Worm (Caenorhabditis elegans) whole organism, young adult: ENCODE measurements around the gene pek-1.

Source experiments
- C17E4.6 ChIP-seq: fragments of 200-800 bp; sonication (Bioruptor generic); IDR thresholded peaks from 2 replicates; pipeline ENCODE4 v1.3.6; 2022; ENCODE audit warnings: missing genetic modification reagents, missing genetic modification characterization, missing compliant biosample characterization
- F22D6.2 ChIP-seq: sonication (generic microtip); optimal IDR thresholded peaks from 2 replicates; lab custom pipeline; 2016; ENCODE audit warnings: mild to moderate bottlenecking, missing genetic modification characterization, missing compliant biosample characterization
- F37B4.10 ChIP-seq: fragments of 200-800 bp; sonication (Bioruptor generic); IDR thresholded peaks from 2 replicates; pipeline ENCODE4 v1.3.6; 2022; ENCODE audit warnings: missing genetic modification characterization, missing compliant biosample characterization
- F39B2.1 ChIP-seq: fragments of 200-800 bp; sonication (Bioruptor generic); IDR thresholded peaks from 2 replicates; pipeline ENCODE4 v1.3.6; 2022; ENCODE audit warnings: missing genetic modification reagents, missing genetic modification characterization, missing compliant biosample characterization
- F55B11.4 ChIP-seq: sonication (generic microtip); optimal IDR thresholded peaks from 2 replicates; lab custom pipeline; 2016; ENCODE audit warnings: missing compliant biosample characterization, missing genetic modification characterization, borderline replicate concordance; ENCODE audit not compliant: insufficient read depth
- Y67H2A.10 ChIP-seq: fragments of 200-800 bp; sonication (Bioruptor generic); conservative IDR thresholded peaks from 2 replicates; pipeline ENCODE4 v1.3.6; 2022; ENCODE audit warnings: missing genetic modification reagents, missing genetic modification characterization, missing compliant biosample characterization
- akir-1 ChIP-seq: fragments of 200-800 bp; sonication (Bioruptor generic); optimal IDR thresholded peaks from 2 replicates; lab custom pipeline; 2018; ENCODE audit warnings: mild to moderate bottlenecking, missing genetic modification characterization, moderate library complexity, missing compliant biosample characterization
- aptf-3 ChIP-seq: fragments of 200-800 bp; sonication (Bioruptor generic); IDR thresholded peaks from 2 replicates; pipeline ENCODE4 v1.3.6; 2022; ENCODE audit warnings: missing genetic modification characterization, missing compliant biosample characterization
- attf-5 ChIP-seq: fragments of 200-800 bp; sonication (Bioruptor generic); optimal IDR thresholded peaks from 2 replicates; lab custom pipeline; 2018; ENCODE audit warnings: mild to moderate bottlenecking, missing genetic modification characterization, missing compliant biosample characterization
- ceh-100 ChIP-seq: fragments of 200-800 bp; sonication (Bioruptor generic); IDR thresholded peaks from 2 replicates; pipeline ENCODE4 v1.3.6; 2022; ENCODE audit warnings: missing genetic modification reagents, missing genetic modification characterization, missing compliant biosample characterization
- ceh-40 ChIP-seq: fragments of 200-800 bp; sonication (Bioruptor generic); IDR thresholded peaks from 2 replicates; pipeline ENCODE4 v1.3.6; 2022; ENCODE audit warnings: missing genetic modification characterization, missing compliant biosample characterization
- ceh-58 ChIP-seq: fragments of 200-800 bp; sonication (Bioruptor generic); IDR thresholded peaks from 2 replicates; pipeline ENCODE4 v1.3.6; 2022; ENCODE audit warnings: missing genetic modification characterization, missing compliant biosample characterization
- chd-7 ChIP-seq: sonication (generic microtip); optimal IDR thresholded peaks from 2 replicates; lab custom pipeline; 2016; ENCODE audit warnings: mild to moderate bottlenecking, missing genetic modification characterization, moderate library complexity, missing compliant biosample characterization
- dpff-1 ChIP-seq: sonication (generic microtip); optimal IDR thresholded peaks from 2 replicates; lab custom pipeline; 2017; ENCODE audit warnings: mild to moderate bottlenecking, missing genetic modification characterization, missing compliant biosample characterization
- efl-1 ChIP-seq: fragments of 150-350 bp; optimal IDR thresholded peaks from 2 replicates; lab custom pipeline; 2014; ENCODE audit warnings: missing biosample characterization, missing genetic modification reagents, missing genetic modification characterization
- egl-44 ChIP-seq: fragments of 200-800 bp; sonication (Bioruptor generic); IDR thresholded peaks from 2 replicates; pipeline ENCODE4 v1.3.6; 2022; ENCODE audit warnings: missing genetic modification reagents, missing genetic modification characterization, missing compliant biosample characterization
- ekl-4 ChIP-seq: fragments of 200-800 bp; sonication (Bioruptor generic); IDR thresholded peaks from 2 replicates; pipeline ENCODE4 v1.3.6; 2022; ENCODE audit warnings: missing genetic modification reagents, missing genetic modification characterization, missing compliant biosample characterization
- hlh-26 ChIP-seq: fragments of 200-800 bp; sonication (Bioruptor generic); conservative IDR thresholded peaks from 2 replicates; pipeline ENCODE4 v1.3.6; 2022; ENCODE audit warnings: missing genetic modification reagents, missing genetic modification characterization, missing compliant biosample characterization
- hmg-20 ChIP-seq: fragments of 200-800 bp; sonication (Bioruptor generic); IDR thresholded peaks from 2 replicates; pipeline ENCODE4 v1.3.6; 2022; ENCODE audit warnings: missing genetic modification reagents, missing genetic modification characterization, missing compliant biosample characterization
- lin-26 ChIP-seq: fragments of 200-800 bp; sonication (Bioruptor generic); IDR thresholded peaks from 2 replicates; pipeline ENCODE4 v1.3.6; 2022; ENCODE audit warnings: missing genetic modification reagents, missing genetic modification characterization, missing compliant biosample characterization
- lin-35 ChIP-seq, 3 experiments: fragments of 150-350 bp in 2 of 3; sonication (generic microtip) in 1 of 3; optimal IDR thresholded peaks; 2 replicates each; lab custom pipeline; 2014 to 2018; ENCODE audit warnings: missing biosample characterization in 3 of 3, missing genetic modification characterization in 3 of 3, missing genetic modification reagents in 3 of 3
- lir-1 ChIP-seq: fragments of 200-800 bp; sonication (Bioruptor generic); conservative IDR thresholded peaks from 2 replicates; pipeline ENCODE4 v1.3.6; 2022; ENCODE audit warnings: missing genetic modification reagents, missing genetic modification characterization, missing compliant biosample characterization
- lsy-27 ChIP-seq: sonication (generic microtip); optimal IDR thresholded peaks from 2 replicates; lab custom pipeline; 2017; ENCODE audit warnings: missing genetic modification characterization, mild to moderate bottlenecking, missing compliant biosample characterization, antibody characterized with exemption, missing genotype, borderline replicate concordance; ENCODE audit not compliant: insufficient read depth
- madf-6 ChIP-seq: fragments of 200-800 bp; sonication (Bioruptor generic); IDR thresholded peaks from 2 replicates; pipeline ENCODE4 v1.3.6; 2022; ENCODE audit warnings: missing genetic modification reagents, missing genetic modification characterization, missing compliant biosample characterization
- mcd-1 ChIP-seq: fragments of 200-800 bp; sonication (Bioruptor generic); IDR thresholded peaks from 2 replicates; pipeline ENCODE4 v1.3.6; 2022; ENCODE audit warnings: missing genetic modification reagents, missing genetic modification characterization, missing compliant biosample characterization
- mxl-1 ChIP-seq: sonication (generic microtip); optimal IDR thresholded peaks from 2 replicates; lab custom pipeline; 2016; ENCODE audit warnings: missing genetic modification characterization, missing compliant biosample characterization
- nhr-27 ChIP-seq: fragments of 200-800 bp; sonication (Bioruptor generic); optimal IDR thresholded peaks from 2 replicates; lab custom pipeline; 2018; ENCODE audit warnings: mild to moderate bottlenecking, missing genetic modification characterization, moderate library complexity, missing compliant biosample characterization
- nhr-80 ChIP-seq: sonication (generic microtip); optimal IDR thresholded peaks from 2 replicates; lab custom pipeline; 2016; ENCODE audit warnings: missing genetic modification characterization, missing compliant biosample characterization
- pbrm-1 ChIP-seq: fragments of 200-800 bp; sonication (Bioruptor generic); IDR thresholded peaks from 2 replicates; pipeline ENCODE4 v1.3.6; 2022; ENCODE audit warnings: missing genetic modification reagents, missing genetic modification characterization, missing compliant biosample characterization
- pha-4 ChIP-seq: fragments of 150-350 bp; sonication (generic microtip); optimal IDR thresholded peaks from 2 replicates; lab custom pipeline; 2014; ENCODE audit warnings: missing biosample characterization, missing genetic modification reagents, missing genetic modification characterization
- rec-8 ChIP-seq, 2 experiments: sonication (generic microtip); optimal IDR thresholded peaks; 2 replicates each; lab custom pipeline; 2016; ENCODE audit warnings: mild to moderate bottlenecking in 2 of 2, missing genetic modification characterization in 2 of 2, missing genetic modification reagents in 2 of 2, missing genotype in 2 of 2, missing biosample characterization in 1 of 2, missing compliant biosample characterization in 1 of 2, moderate library complexity in 1 of 2
- rpc-1 ChIP-seq, 2 experiments: fragments of 150-350 bp in 1 of 2; sonication (generic microtip) in 1 of 2; optimal IDR thresholded peaks; 2 replicates each; lab custom pipeline; 2014 to 2018; ENCODE audit warnings: missing biosample characterization in 1 of 2, missing genetic modification characterization in 1 of 2, missing genetic modification reagents in 1 of 2, missing genotype in 1 of 2
- snpc-1.1 ChIP-seq: sonication (generic microtip); optimal IDR thresholded peaks from 2 replicates; lab custom pipeline; 2017; ENCODE audit warnings: missing genetic modification characterization, mild to moderate bottlenecking, missing compliant biosample characterization, antibody characterized with exemption, moderate library complexity, missing genotype, missing genetic modification reagents; ENCODE audit not compliant: insufficient read depth
- snpc-1.3 ChIP-seq: sonication (generic microtip); optimal IDR thresholded peaks from 2 replicates; lab custom pipeline; 2017; ENCODE audit warnings: missing genetic modification characterization, mild to moderate bottlenecking, missing compliant biosample characterization, antibody characterized with exemption, moderate library complexity, missing genotype, missing genetic modification reagents; ENCODE audit not compliant: insufficient read depth
- snpc-3.4 ChIP-seq: sonication (generic microtip); optimal IDR thresholded peaks from 2 replicates; lab custom pipeline; 2017; ENCODE audit warnings: missing genetic modification characterization, mild to moderate bottlenecking, missing compliant biosample characterization, antibody characterized with exemption, moderate library complexity, missing genotype, missing genetic modification reagents
- somi-1 ChIP-seq: fragments of 200-800 bp; sonication (Bioruptor generic); optimal IDR thresholded peaks from 2 replicates; lab custom pipeline; 2018; ENCODE audit warnings: mild to moderate bottlenecking, missing genetic modification characterization, missing compliant biosample characterization
- tlf-1 ChIP-seq: fragments of 200-800 bp; sonication (Bioruptor generic); optimal IDR thresholded peaks from 2 replicates; lab custom pipeline; 2018; ENCODE audit warnings: mild to moderate bottlenecking, missing genetic modification characterization, missing compliant biosample characterization
- unc-62 ChIP-seq: fragments of 150-350 bp; optimal IDR thresholded peaks from 2 replicates; lab custom pipeline; 2014; ENCODE audit warnings: missing biosample characterization, missing genetic modification reagents, missing genetic modification characterization
- xnd-1 ChIP-seq: sonication (generic microtip); optimal IDR thresholded peaks from 2 replicates; lab custom pipeline; 2016; ENCODE audit warnings: missing genotype, missing genetic modification reagents, missing genetic modification characterization, missing compliant biosample characterization
- zfh-2 ChIP-seq: fragments of 200-800 bp; sonication (Bioruptor generic); conservative IDR thresholded peaks from 2 replicates; pipeline ENCODE4 v1.3.6; 2022; ENCODE audit warnings: missing genetic modification reagents, missing genetic modification characterization, missing compliant biosample characterization
- zim-3 ChIP-seq: sonication (generic microtip); optimal IDR thresholded peaks from 2 replicates; lab custom pipeline; 2017; ENCODE audit warnings: mild to moderate bottlenecking, missing genetic modification characterization, moderate library complexity, missing compliant biosample characterization
- ztf-26 ChIP-seq: sonication (generic microtip); optimal IDR thresholded peaks from 2 replicates; lab custom pipeline; 2017; ENCODE audit warnings: missing genetic modification characterization, missing compliant biosample characterization
- ztf-3 ChIP-seq: fragments of 200-800 bp; sonication (Bioruptor generic); optimal IDR thresholded peaks from 2 replicates; lab custom pipeline; 2018; ENCODE audit warnings: mild to moderate bottlenecking, missing genetic modification characterization, missing compliant biosample characterization
- ztf-6 ChIP-seq: fragments of 200-800 bp; sonication (Bioruptor generic); IDR thresholded peaks from 2 replicates; pipeline ENCODE4 v1.3.6; 2022; ENCODE audit warnings: missing genetic modification reagents, missing genetic modification characterization, missing compliant biosample characterization

pek-1 gene

DNA sequence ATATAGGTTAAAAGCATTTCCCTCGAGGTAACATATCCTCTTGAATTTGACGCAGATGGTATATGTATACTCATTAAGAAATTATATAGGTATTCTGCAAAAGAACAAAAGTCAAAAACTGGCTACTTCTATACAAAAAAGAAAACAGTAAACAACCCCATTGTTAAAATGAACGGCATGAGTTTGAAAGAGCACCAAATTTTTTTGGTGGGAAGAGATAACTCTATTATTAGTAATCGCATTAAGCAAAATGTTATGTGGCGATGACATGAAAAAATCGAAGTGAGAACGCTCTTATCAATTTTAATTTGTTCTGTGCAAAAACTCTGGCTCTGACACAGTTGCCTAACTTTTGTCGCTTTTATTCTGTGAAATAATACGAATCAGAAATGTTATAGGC lies 4.0 kb upstream of the pek-1 start, which contains the start of gene F46C3.2:
TSS of gene F46C3.2 (minus strand) at position 101 of the 400 bp plus-strand sequence.
- TF ChIP-seq hmg-20 (GFP tag; lab: Robert Waterston, UW) (no peak), aptf-3 (GFP tag; lab: Robert Waterston, UW) (no peak), ztf-26 (tag; lab: Kevin White, UChicago) (no peak), ceh-40 (GFP tag; lab: Robert Waterston, UW) (no peak), rec-8 (tag; optimal IDR thresholded peaks at IDR 0.05; lab: Kevin White, UChicago) (no peak), nhr-80 (tag; lab: Kevin White, UChicago) (peak; percentile 7)

- TF ChIP-seq dpff-1 (no peak), hlh-26 (GFP tag; lab: Robert Waterston, UW) (no peak), lin-26 (GFP tag; lab: Robert Waterston, UW) (no peak), snpc-3.4 (tag; lab: Kevin White, UChicago) (no peak), zim-3 (no peak), efl-1 (GFP tag; lab: Kevin White, UChicago) (no peak), madf-6 (GFP tag; lab: Robert Waterston, UW) (no peak), chd-7 (no peak), tlf-1 (GFP tag; lab: Kevin White, UChicago) (no peak), attf-5 (GFP tag; lab: Kevin White, UChicago) (no peak), F22D6.2 (tag; lab: Kevin White, UChicago) (no peak), F55B11.4 (tag; lab: Kevin White, UChicago) (no peak), nhr-27 (no peak), lsy-27 (tag; lab: Kevin White, UChicago) (no peak)
These were observed 3.0 kb downstream of the pek-1 start for ce11 chrX:11411675-11412074.

ce11 chrX:11409457-11409856 lies 5.2 kb downstream of the pek-1 start:
- TF ChIP-seq F39B2.1 (GFP tag; lab: Robert Waterston, UW), result no peak
- TF ChIP-seq Y67H2A.10 (GFP tag; lab: Robert Waterston, UW), result no peak
- no peak for TF ChIP-seq lin-26 (GFP tag; lab: Robert Waterston, UW)
- no peak for TF ChIP-seq F55B11.4 (tag; lab: Kevin White, UChicago)
- no peak for TF ChIP-seq pbrm-1 (GFP tag; lab: Robert Waterston, UW)
- TF ChIP-seq pha-4, result peak; percentile 20
- no peak for TF ChIP-seq xnd-1 (tag; lab: Kevin White, UChicago)
- TF ChIP-seq nhr-27, result no peak
- no peak for TF ChIP-seq F22D6.2 (tag; lab: Kevin White, UChicago)
- TF ChIP-seq egl-44 (GFP tag; lab: Robert Waterston, UW), result no peak
- TF ChIP-seq lin-35 (GFP tag; optimal IDR thresholded peaks at IDR 0.05; lab: Kevin White, UChicago), result no peak
- 0 out of 2 replicates have a peak, but pooled peaks have one; percentile 41 for TF ChIP-seq ekl-4 (GFP tag; lab: Robert Waterston, UW)
- TF ChIP-seq snpc-1.3 (tag; lab: Kevin White, UChicago), result no peak
- TF ChIP-seq unc-62, result no peak
- no peak for TF ChIP-seq ztf-6
- no peak for TF ChIP-seq somi-1 (GFP tag; lab: Kevin White, UChicago)
- no peak for TF ChIP-seq F37B4.10 (GFP tag; lab: Robert Waterston, UW)
- TF ChIP-seq snpc-1.1, result no peak
- no peak for TF ChIP-seq attf-5 (GFP tag; lab: Kevin White, UChicago)
- no peak for TF ChIP-seq C17E4.6 (GFP tag; lab: Robert Waterston, UW)
- TF ChIP-seq akir-1 (GFP tag; lab: Kevin White, UChicago), result no peak
- no peak for TF ChIP-seq zfh-2 (GFP tag; lab: Robert Waterston, UW)
- no peak for TF ChIP-seq rpc-1 (optimal IDR thresholded peaks at IDR 0.05; lab: Kevin White, UChicago)
- no peak for TF ChIP-seq rpc-1 (tag; optimal IDR thresholded peaks at IDR 0.05; lab: Kevin White, UChicago)
- TF ChIP-seq nhr-80 (tag; lab: Kevin White, UChicago), result peak; percentile 46
- TF ChIP-seq ztf-26 (tag; lab: Kevin White, UChicago), result peak; percentile 39
- no peak for TF ChIP-seq ceh-58 (GFP tag; lab: Robert Waterston, UW)
- TF ChIP-seq lir-1 (GFP tag; lab: Robert Waterston, UW), result no peak
- no peak for TF ChIP-seq ztf-3 (GFP tag; lab: Kevin White, UChicago)
- TF ChIP-seq mxl-1 (tag; lab: Kevin White, UChicago), result no peak
- no peak for TF ChIP-seq mcd-1 (GFP tag; lab: Robert Waterston, UW)
- no peak for TF ChIP-seq ceh-100 (GFP tag; lab: Robert Waterston, UW)
